Fruit fly (Drosophila melanogaster): ENCODE measurements around the gene mnb.

DNA sequence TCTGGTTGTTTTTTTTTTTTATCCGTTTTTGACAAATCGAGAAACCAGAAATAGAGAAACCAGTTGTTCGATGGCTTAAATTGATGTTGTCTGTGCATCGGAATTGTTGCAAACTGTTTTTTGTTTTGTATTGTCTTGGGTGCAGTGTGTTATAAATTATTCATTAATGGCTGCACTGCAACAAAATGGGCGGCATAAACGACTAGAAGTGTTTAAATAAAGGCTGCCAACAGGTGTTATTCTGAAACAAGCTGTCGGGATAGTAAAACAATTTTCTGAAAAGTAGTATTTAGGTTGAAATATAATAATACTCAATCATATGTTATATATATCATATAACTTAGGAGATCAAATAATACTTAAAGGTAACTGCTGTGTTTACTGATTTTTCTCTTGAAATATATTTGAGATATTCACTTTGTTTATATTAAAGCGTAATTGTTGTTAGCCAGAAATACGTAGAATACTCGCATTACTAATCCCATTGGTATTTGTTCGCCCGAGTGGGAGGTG lies 50.5 kb downstream of the mnb start:
- no peak for TF ChIP-seq insv (optimal IDR thresholded peaks at IDR 0.05)
- no peak for TF ChIP-seq Myc (optimal IDR thresholded peaks at IDR 0.05)
- no peak for TF ChIP-seq Sin3A (optimal IDR thresholded peaks at IDR 0.05)
- TF ChIP-seq psq (optimal IDR thresholded peaks at IDR 0.05) = no peak
- no peak for TF ChIP-seq h (optimal IDR thresholded peaks at IDR 0.05)

All from Kc167 (cell line).